Worm (Caenorhabditis elegans) whole organism, young adult: Measurements from ENCODE around the gene brp-1.

Experiments used
- C17E4.6 ChIP-seq: fragments of 200-800 bp; sonication (Bioruptor generic); IDR thresholded peaks from 2 replicates; pipeline ENCODE4 v1.3.6; 2022; ENCODE audit warnings: missing genetic modification reagents, missing genetic modification characterization, missing compliant biosample characterization
- F52B5.7 ChIP-seq: sonication (generic microtip); optimal IDR thresholded peaks from 2 replicates; lab custom pipeline; 2016; ENCODE audit warnings: mild to moderate bottlenecking, missing genetic modification characterization, missing compliant biosample characterization
- K11D2.4 ChIP-seq: fragments of 200-800 bp; sonication (Bioruptor generic); IDR thresholded peaks from 2 replicates; pipeline ENCODE4 v1.3.6; 2022; ENCODE audit warnings: missing genetic modification reagents, missing genetic modification characterization, missing compliant biosample characterization
- K12H6.12 ChIP-seq: fragments of 200-800 bp; sonication (Bioruptor generic); optimal IDR thresholded peaks from 2 replicates; lab custom pipeline; 2018; ENCODE audit warnings: mild to moderate bottlenecking, missing genetic modification characterization, missing compliant biosample characterization
- T26A5.8 ChIP-seq: sonication (generic microtip); optimal IDR thresholded peaks from 2 replicates; lab custom pipeline; 2016; ENCODE audit warnings: missing genetic modification characterization, missing compliant biosample characterization
- Y53F4B.3 ChIP-seq: fragments of 200-800 bp; sonication (Bioruptor generic); IDR thresholded peaks from 2 replicates; pipeline ENCODE4 v1.3.6; 2022; ENCODE audit warnings: missing genetic modification reagents, missing genetic modification characterization, missing compliant biosample characterization
- Y67H2A.10 ChIP-seq: fragments of 200-800 bp; sonication (Bioruptor generic); conservative IDR thresholded peaks from 2 replicates; pipeline ENCODE4 v1.3.6; 2022; ENCODE audit warnings: missing genetic modification reagents, missing genetic modification characterization, missing compliant biosample characterization
- attf-3 ChIP-seq: fragments of 200-800 bp; sonication (Bioruptor generic); conservative IDR thresholded peaks from 2 replicates; pipeline ENCODE4 v1.3.6; 2022; ENCODE audit warnings: missing genetic modification reagents, missing genetic modification characterization, missing compliant biosample characterization
- bed-1 ChIP-seq: fragments of 200-800 bp; sonication (Bioruptor generic); IDR thresholded peaks from 2 replicates; pipeline ENCODE4 v1.3.6; 2022; ENCODE audit warnings: missing genetic modification reagents, missing genetic modification characterization, missing compliant biosample characterization
- cebp-1 ChIP-seq, 2 experiments: fragments of 200-800 bp in 1 of 2; sonication (Bioruptor generic) in 1 of 2; sonication (generic microtip) in 1 of 2; IDR thresholded peaks in 1 of 2; optimal IDR thresholded peaks in 1 of 2; 2 replicates each; pipeline versions ENCODE4 v1.3.6 to Lab custom; 2017 to 2022; ENCODE audit warnings: missing compliant biosample characterization in 2 of 2, missing genetic modification characterization in 2 of 2, mild to moderate bottlenecking in 1 of 2, missing genetic modification reagents in 1 of 2, moderate library complexity in 1 of 2
- ceh-27 ChIP-seq: fragments of 200-800 bp; sonication (Bioruptor generic); optimal IDR thresholded peaks from 2 replicates; lab custom pipeline; 2018; ENCODE audit warnings: mild to moderate bottlenecking, missing genetic modification characterization, moderate library complexity, missing compliant biosample characterization
- ceh-79 ChIP-seq: sonication (generic microtip); optimal IDR thresholded peaks from 2 replicates; lab custom pipeline; 2017; ENCODE audit warnings: mild to moderate bottlenecking, missing genetic modification characterization, missing compliant biosample characterization
- chd-7 ChIP-seq: sonication (generic microtip); optimal IDR thresholded peaks from 2 replicates; lab custom pipeline; 2016; ENCODE audit warnings: mild to moderate bottlenecking, missing genetic modification characterization, moderate library complexity, missing compliant biosample characterization
- egl-18 ChIP-seq: fragments of 200-800 bp; sonication (Bioruptor generic); IDR thresholded peaks from 2 replicates; pipeline ENCODE4 v1.3.6; 2022; ENCODE audit warnings: missing genetic modification reagents, missing genetic modification characterization, missing compliant biosample characterization
- gei-17 ChIP-seq: fragments of 200-800 bp; sonication (Bioruptor generic); optimal IDR thresholded peaks from 2 replicates; lab custom pipeline; 2018; ENCODE audit warnings: mild to moderate bottlenecking, missing genetic modification characterization, missing compliant biosample characterization
- hmg-1.2 ChIP-seq: fragments of 200-800 bp; sonication (Bioruptor generic); IDR thresholded peaks from 2 replicates; pipeline ENCODE4 v1.3.6; 2022; ENCODE audit warnings: missing genetic modification reagents, missing genetic modification characterization, missing compliant biosample characterization
- hrde-1 ChIP-seq: sonication (generic microtip); optimal IDR thresholded peaks from 2 replicates; lab custom pipeline; 2016; ENCODE audit warnings: missing genetic modification characterization, mild to moderate bottlenecking, missing compliant biosample characterization, moderate library complexity, missing genotype, missing genetic modification reagents, borderline replicate concordance
- lag-1 ChIP-seq: fragments of 200-800 bp; sonication (Bioruptor generic); IDR thresholded peaks from 2 replicates; pipeline ENCODE4 v1.3.6; 2022; ENCODE audit warnings: missing genetic modification reagents, missing genetic modification characterization, missing compliant biosample characterization
- let-526 ChIP-seq: fragments of 200-800 bp; sonication (Bioruptor generic); IDR thresholded peaks from 2 replicates; pipeline ENCODE4 v1.3.6; 2022; ENCODE audit warnings: missing genetic modification reagents, missing genetic modification characterization, missing compliant biosample characterization
- let-607 ChIP-seq, 2 experiments: fragments of 200-800 bp in 1 of 2; sonication (Bioruptor generic) in 1 of 2; sonication (generic microtip) in 1 of 2; optimal IDR thresholded peaks; 2 replicates each; lab custom pipeline; 2016 to 2018; ENCODE audit warnings: mild to moderate bottlenecking in 2 of 2, missing compliant biosample characterization in 2 of 2, missing genetic modification characterization in 2 of 2, moderate library complexity in 2 of 2, missing genotype in 1 of 2
- lin-35 ChIP-seq, 3 experiments: fragments of 150-350 bp in 2 of 3; sonication (generic microtip) in 1 of 3; optimal IDR thresholded peaks; 2 replicates each; lab custom pipeline; 2014 to 2018; ENCODE audit warnings: missing biosample characterization in 3 of 3, missing genetic modification characterization in 3 of 3, missing genetic modification reagents in 3 of 3
- lir-1 ChIP-seq: fragments of 200-800 bp; sonication (Bioruptor generic); conservative IDR thresholded peaks from 2 replicates; pipeline ENCODE4 v1.3.6; 2022; ENCODE audit warnings: missing genetic modification reagents, missing genetic modification characterization, missing compliant biosample characterization
- madf-3 ChIP-seq: fragments of 200-800 bp; sonication (Bioruptor generic); IDR thresholded peaks from 2 replicates; pipeline ENCODE4 v1.3.6; 2022; ENCODE audit warnings: missing genetic modification reagents, missing genetic modification characterization, missing compliant biosample characterization
- madf-6 ChIP-seq: fragments of 200-800 bp; sonication (Bioruptor generic); IDR thresholded peaks from 2 replicates; pipeline ENCODE4 v1.3.6; 2022; ENCODE audit warnings: missing genetic modification reagents, missing genetic modification characterization, missing compliant biosample characterization
- nhr-80 ChIP-seq: sonication (generic microtip); optimal IDR thresholded peaks from 2 replicates; lab custom pipeline; 2016; ENCODE audit warnings: missing genetic modification characterization, missing compliant biosample characterization
- pbrm-1 ChIP-seq: fragments of 200-800 bp; sonication (Bioruptor generic); IDR thresholded peaks from 2 replicates; pipeline ENCODE4 v1.3.6; 2022; ENCODE audit warnings: missing genetic modification reagents, missing genetic modification characterization, missing compliant biosample characterization
- rcor-1 ChIP-seq: fragments of 200-800 bp; sonication (Bioruptor generic); IDR thresholded peaks from 2 replicates; pipeline ENCODE4 v1.3.6; 2022; ENCODE audit warnings: missing genetic modification reagents, missing genetic modification characterization, missing compliant biosample characterization
- tlf-1 ChIP-seq: fragments of 200-800 bp; sonication (Bioruptor generic); optimal IDR thresholded peaks from 2 replicates; lab custom pipeline; 2018; ENCODE audit warnings: mild to moderate bottlenecking, missing genetic modification characterization, missing compliant biosample characterization
- xnd-1 ChIP-seq: sonication (generic microtip); optimal IDR thresholded peaks from 2 replicates; lab custom pipeline; 2016; ENCODE audit warnings: missing genotype, missing genetic modification reagents, missing genetic modification characterization, missing compliant biosample characterization
- ztf-28 ChIP-seq: fragments of 200-800 bp; sonication (Bioruptor generic); IDR thresholded peaks from 2 replicates; pipeline ENCODE4 v1.3.6; 2022; ENCODE audit warnings: missing genetic modification reagents, missing genetic modification characterization, missing compliant biosample characterization

Gene brp-1

DNA sequence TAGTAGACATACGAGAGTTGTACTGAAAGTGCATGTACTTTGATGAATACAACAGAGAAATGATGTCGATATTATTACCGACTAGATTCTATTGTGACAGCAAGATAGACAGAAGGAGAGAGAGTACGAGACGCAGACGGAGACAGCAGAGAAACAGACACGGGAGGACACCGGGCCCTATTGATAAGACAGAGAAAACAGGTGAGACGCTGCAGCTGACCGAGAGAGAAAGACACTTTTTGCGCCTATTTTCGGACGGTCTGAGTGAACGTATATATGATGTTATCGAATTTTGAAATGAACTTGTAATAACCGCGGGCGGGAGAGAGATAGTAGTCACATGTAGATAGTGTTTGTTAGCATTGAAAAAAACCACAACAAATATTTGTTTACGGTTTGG is 17.1 kb upstream of the brp-1 start (continued):
- TF ChIP-seq ztf-28 (GFP tag; lab: Robert Waterston, UW), result no peak
- no peak for TF ChIP-seq attf-3
- no peak for TF ChIP-seq K11D2.4 (GFP tag; lab: Robert Waterston, UW)
- TF ChIP-seq Y67H2A.10 (GFP tag; lab: Robert Waterston, UW), result no peak

DNA sequence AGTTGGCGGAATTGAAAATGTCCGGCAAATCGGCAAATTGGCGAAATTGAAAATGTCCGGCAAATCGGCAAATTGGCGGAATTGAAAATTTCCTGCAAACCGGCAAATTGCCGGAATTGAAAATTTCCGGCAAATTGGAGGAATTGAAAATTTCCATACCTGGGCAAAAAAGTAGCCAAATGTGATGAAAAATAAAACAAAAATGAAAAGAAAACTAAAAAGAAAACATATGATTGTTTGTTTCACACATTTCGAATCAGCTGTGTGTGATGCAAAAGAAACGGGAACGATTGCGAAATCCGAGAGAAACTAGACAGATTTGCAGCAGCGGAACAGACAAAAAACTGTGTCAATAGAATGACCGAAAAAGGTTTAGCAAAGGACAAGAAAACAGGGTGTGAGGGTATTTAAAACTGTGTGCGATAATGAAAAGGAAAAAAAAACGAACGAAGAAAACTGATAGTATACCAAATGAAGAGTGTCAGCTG is 14.4 kb upstream of the brp-1 start:
- TF ChIP-seq nhr-80 (tag; lab: Kevin White, UChicago), result peak; percentile 8
- TF ChIP-seq cebp-1 (GFP tag; IDR thresholded peaks at IDR 0.05; lab: Robert Waterston, UW), result peak; percentile 93
- peak; percentile 91 for TF ChIP-seq cebp-1 (tag; optimal IDR thresholded peaks at IDR 0.05; lab: Kevin White, UChicago)

DNA sequence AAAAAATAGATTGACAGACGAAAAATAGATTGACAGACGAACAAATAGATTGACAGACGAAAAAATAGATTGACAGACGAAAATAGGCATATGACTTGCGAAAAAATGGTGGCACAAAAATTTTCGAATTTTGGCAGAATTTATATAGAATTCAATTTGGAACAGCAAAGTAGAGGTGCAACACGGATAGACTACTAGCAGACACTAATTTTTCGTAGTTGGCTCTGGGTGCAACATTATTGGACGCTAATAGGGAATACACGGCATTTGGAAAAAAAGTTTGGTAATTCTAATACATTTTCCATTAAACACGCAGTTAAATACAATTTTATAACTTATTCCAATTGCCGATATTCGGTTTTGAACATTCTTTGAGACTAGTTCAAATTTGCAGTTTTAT is 11.0 kb upstream of the brp-1 start:
- TF ChIP-seq tlf-1 (GFP tag; lab: Kevin White, UChicago), result no peak
- no peak for TF ChIP-seq lag-1
- TF ChIP-seq Y53F4B.3 (GFP tag; lab: Robert Waterston, UW), result peak; percentile 71; the same call in 1 of the 2 replicates
- no peak for TF ChIP-seq rcor-1 (GFP tag; lab: Robert Waterston, UW)
- no peak for TF ChIP-seq C17E4.6 (GFP tag; lab: Robert Waterston, UW)

DNA sequence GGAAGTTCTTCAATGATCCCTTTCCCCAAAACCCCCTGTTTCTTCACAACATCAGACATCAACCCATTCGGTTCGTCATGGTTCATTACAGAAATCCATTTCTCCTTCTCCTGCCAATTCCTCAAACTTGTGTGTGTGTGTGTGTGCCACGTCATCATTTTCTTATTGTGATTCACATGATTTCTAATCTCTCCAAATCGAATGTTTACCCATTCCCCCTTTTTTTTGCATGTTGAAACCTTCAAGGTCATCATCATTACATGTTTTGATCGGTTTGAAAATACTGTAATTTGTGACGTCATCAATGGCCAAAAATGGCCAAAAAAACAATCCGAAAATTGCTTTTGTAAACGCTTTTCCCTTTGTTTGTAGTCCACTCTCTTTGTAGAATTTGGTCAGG is 10.6 kb upstream of the brp-1 start:
- TF ChIP-seq lin-35 (GFP tag; optimal IDR thresholded peaks at IDR 0.05; lab: Kevin White, UChicago), result no peak
- TF ChIP-seq lir-1, result no peak
- TF ChIP-seq F52B5.7 (tag; lab: Kevin White, UChicago), result no peak
- no peak for TF ChIP-seq xnd-1 (tag; lab: Kevin White, UChicago)
- TF ChIP-seq, all 124 proteins: peak for 0

DNA sequence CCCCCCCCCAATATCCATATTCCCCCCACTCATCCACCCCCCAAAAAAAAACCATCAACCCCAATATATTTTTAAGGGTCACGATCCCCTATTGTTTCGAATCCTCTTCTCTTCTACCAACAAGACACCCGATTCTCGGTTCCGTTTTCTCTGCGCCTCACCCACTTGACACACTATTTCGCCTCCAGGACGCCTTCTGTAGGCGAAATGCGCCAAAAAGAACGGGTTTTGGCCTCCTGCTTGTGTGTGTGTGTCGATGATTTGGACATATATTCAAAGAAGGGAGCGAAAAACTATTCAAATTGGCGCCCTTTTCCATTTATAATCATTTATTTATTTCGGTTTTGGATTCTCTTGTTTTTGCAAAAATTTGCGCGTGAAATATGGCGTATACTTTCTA is 7.3 kb upstream of the brp-1 start:
- TF ChIP-seq chd-7 (tag; lab: Kevin White, UChicago) (no peak), pbrm-1 (no peak), hmg-1.2 (GFP tag; lab: Robert Waterston, UW) (peak; percentile 84), T26A5.8 (tag; lab: Kevin White, UChicago) (no peak), ceh-79 (no peak), ceh-27 (GFP tag; lab: Kevin White, UChicago) (peak; percentile 39)
- TF ChIP-seq, all 124 proteins: peak for 2

DNA sequence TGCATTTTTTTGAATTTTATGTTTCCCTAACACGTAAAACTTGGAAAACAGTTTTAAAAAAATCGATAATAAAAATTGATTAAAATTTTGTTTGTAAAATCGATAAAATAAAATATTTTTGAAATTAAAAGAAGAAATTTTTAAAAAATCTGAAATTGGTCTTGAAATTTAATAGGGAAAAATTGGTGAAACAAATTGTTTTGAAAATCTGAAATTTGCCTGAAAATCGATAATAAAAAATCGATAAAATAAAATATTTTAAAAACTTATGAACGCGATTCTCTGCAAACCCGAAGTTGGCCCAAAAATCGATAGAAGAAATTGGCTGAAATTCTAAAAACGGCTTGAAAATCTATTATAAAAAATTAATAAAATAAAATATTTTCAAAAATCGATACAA is 6.6 kb upstream of the brp-1 start:
- TF ChIP-seq pbrm-1 (no peak), gei-17 (GFP tag; lab: Kevin White, UChicago) (no peak), let-526 (GFP tag; lab: Robert Waterston, UW) (no peak), egl-18 (GFP tag; lab: Robert Waterston, UW) (no peak), K12H6.12 (tag; lab: Kevin White, UChicago) (no peak), madf-3 (GFP tag; lab: Robert Waterston, UW) (no peak), madf-6 (no peak), bed-1 (GFP tag; lab: Robert Waterston, UW) (no peak), let-607 (tag; optimal IDR thresholded peaks at IDR 0.05; lab: Kevin White, UChicago) (no peak), hrde-1 (tag; lab: Kevin White, UChicago) (no peak)
- TF ChIP-seq, all 124 proteins: peak for 0
